Fruit fly (Drosophila melanogaster) whole organism, embryonic: ENCODE results near the gene CycG.

Experiments used
- CG10209 ChIP-seq: fragments of 200-800 bp; sonication (Bioruptor generic); optimal IDR thresholded peaks from 3 replicates; lab custom pipeline; 2017; ENCODE audit warnings: missing biosample characterization, mild to moderate bottlenecking, missing genetic modification characterization, missing genetic modification reagents
- CG1024 ChIP-seq: fragments of 200-800 bp; sonication (Bioruptor generic); IDR thresholded peaks from 2 replicates; pipeline ENCODE4 v1.3.6; 2022; ENCODE audit warnings: missing biosample characterization, missing genetic modification characterization
- CG10274 ChIP-seq: fragments of 200-800 bp; sonication (Bioruptor generic); optimal IDR thresholded peaks from 3 replicates; lab custom pipeline; 2017; ENCODE audit warnings: missing biosample characterization, mild to moderate bottlenecking, missing genetic modification characterization
- CG12071 ChIP-seq: fragments of 200-800 bp; sonication (Bioruptor generic); optimal IDR thresholded peaks from 3 replicates; lab custom pipeline; 2018; ENCODE audit warnings: missing biosample characterization, mild to moderate bottlenecking, missing genetic modification characterization
- CG12219 ChIP-seq: fragments of 200-800 bp; sonication (Bioruptor generic); optimal IDR thresholded peaks from 3 replicates; lab custom pipeline; 2018; ENCODE audit warnings: missing biosample characterization, mild to moderate bottlenecking, missing genetic modification characterization
- CG12299 ChIP-seq: fragments of 200-800 bp; sonication (Bioruptor generic); optimal IDR thresholded peaks from 2 replicates; lab custom pipeline; 2018; ENCODE audit warnings: missing biosample characterization, mild to moderate bottlenecking, missing genetic modification characterization
- CG14014 ChIP-seq: fragments of 200-800 bp; sonication (Bioruptor generic); IDR thresholded peaks from 2 replicates; pipeline ENCODE4 v1.3.6; 2022; ENCODE audit warnings: missing biosample characterization, missing genetic modification characterization
- CG14050 ChIP-seq: fragments of 200-800 bp; sonication (Bioruptor generic); IDR thresholded peaks from 3 replicates; pipeline ENCODE4 v1.3.6; 2022; ENCODE audit warnings: missing biosample characterization, missing genetic modification characterization
- CG15073 ChIP-seq: fragments of 200-800 bp; sonication (Bioruptor generic); optimal IDR thresholded peaks from 2 replicates; lab custom pipeline; 2016; ENCODE audit warnings: missing biosample characterization, missing genetic modification characterization
- CG15514 ChIP-seq: fragments of 200-800 bp; sonication (Bioruptor generic); optimal IDR thresholded peaks from 3 replicates; lab custom pipeline; 2017; ENCODE audit warnings: missing biosample characterization, missing genetic modification characterization, mild to moderate bottlenecking, moderate library complexity, missing genetic modification reagents
- CG15696 ChIP-seq: fragments of 200-800 bp; sonication (Bioruptor generic); optimal IDR thresholded peaks from 2 replicates; lab custom pipeline; 2019; ENCODE audit warnings: missing biosample characterization, mild to moderate bottlenecking, missing genetic modification characterization, moderate library complexity
- CG17385 ChIP-seq: fragments of 200-800 bp; sonication (Bioruptor generic); optimal IDR thresholded peaks from 3 replicates; lab custom pipeline; 2018; ENCODE audit warnings: missing biosample characterization, mild to moderate bottlenecking, missing genetic modification characterization
- CG18011 ChIP-seq: fragments of 200-800 bp; sonication (Bioruptor generic); optimal IDR thresholded peaks from 2 replicates; lab custom pipeline; 2017; ENCODE audit warnings: missing biosample characterization, missing genetic modification characterization, mild to moderate bottlenecking, moderate library complexity, missing genotype
- CG7271 ChIP-seq: fragments of 200-800 bp; sonication (Bioruptor generic); optimal IDR thresholded peaks from 2 replicates; lab custom pipeline; 2018; ENCODE audit warnings: missing biosample characterization, mild to moderate bottlenecking, missing genetic modification characterization, moderate library complexity
- CG9609 ChIP-seq: fragments of 200-800 bp; sonication (Bioruptor generic); optimal IDR thresholded peaks from 3 replicates; lab custom pipeline; 2016; ENCODE audit warnings: missing biosample characterization, missing genetic modification characterization
- Dad ChIP-seq: fragments of 200-800 bp; sonication (Bioruptor generic); optimal IDR thresholded peaks from 3 replicates; lab custom pipeline; 2016; ENCODE audit warnings: missing biosample characterization, missing genetic modification characterization
- Dbx ChIP-seq: fragments of 200-800 bp; sonication (Bioruptor generic); IDR thresholded peaks from 3 replicates; pipeline ENCODE4 v1.3.6; 2022; ENCODE audit warnings: missing biosample characterization, missing genetic modification characterization
- Gug ChIP-seq: fragments of 200-800 bp; sonication (Bioruptor generic); IDR thresholded peaks from 4 replicates; pipeline ENCODE4 v1.3.6; 2022; ENCODE audit warnings: missing biosample characterization, missing genetic modification characterization
- HHEX ChIP-seq: fragments of 200-800 bp; sonication (Bioruptor generic); optimal IDR thresholded peaks from 3 replicates; lab custom pipeline; 2017; ENCODE audit warnings: missing biosample characterization, mild to moderate bottlenecking, missing genetic modification characterization, missing genetic modification reagents
- Hr51 ChIP-seq, 2 experiments: fragments of 200-800 bp; sonication (Bioruptor generic); optimal IDR thresholded peaks; 2 replicates in 1 of 2; 3 replicates in 1 of 2; lab custom pipeline; 2016 to 2018; ENCODE audit warnings: missing biosample characterization in 2 of 2, missing genetic modification characterization in 2 of 2, mild to moderate bottlenecking in 1 of 2, moderate library complexity in 1 of 2
- Lim3 ChIP-seq: fragments of 200-800 bp; sonication (Bioruptor generic); IDR thresholded peaks from 2 replicates; pipeline ENCODE4 v1.3.6; 2022; ENCODE audit warnings: missing biosample characterization, missing genetic modification characterization
- Nf-YB ChIP-seq: fragments of 200-800 bp; sonication (Bioruptor generic); optimal IDR thresholded peaks from 3 replicates; lab custom pipeline; 2019; ENCODE audit warnings: missing biosample characterization, mild to moderate bottlenecking, missing genetic modification characterization, moderate library complexity
- Nf-YC ChIP-seq: fragments of 200-800 bp; optimal IDR thresholded peaks from 3 replicates; lab custom pipeline; 2019; ENCODE audit warnings: missing biosample characterization, mild to moderate bottlenecking, missing genetic modification characterization, moderate library complexity
- Sox102F ChIP-seq: fragments of 200-800 bp; sonication (Bioruptor generic); optimal IDR thresholded peaks from 2 replicates; lab custom pipeline; 2018; ENCODE audit warnings: missing biosample characterization, mild to moderate bottlenecking, missing genetic modification characterization, moderate library complexity
- Sry-β ChIP-seq: fragments of 200-800 bp; sonication (Bioruptor generic); optimal IDR thresholded peaks from 2 replicates; lab custom pipeline; 2018; ENCODE audit warnings: missing biosample characterization, mild to moderate bottlenecking, missing genetic modification characterization, moderate library complexity
- Trl ChIP-seq, 3 experiments: fragments of >200 bp in 2 of 3; fragments of 200-800 bp in 1 of 3; sonication (Bioruptor generic) in 1 of 3; optimal IDR thresholded peaks; 2 replicates in 1 of 3; 3 replicates in 2 of 3; lab custom pipeline; 2016 to 2017; ENCODE audit warnings: missing biosample characterization in 1 of 3, missing genetic modification characterization in 1 of 3
- Xrp1 ChIP-seq: fragments of 200-800 bp; sonication (Bioruptor generic); IDR thresholded peaks from 2 replicates; pipeline ENCODE4 v1.3.6; 2022; ENCODE audit warnings: missing biosample characterization, missing genetic modification characterization
- abd-A ChIP-seq: fragments of 200-800 bp; sonication (Bioruptor generic); optimal IDR thresholded peaks from 3 replicates; lab custom pipeline; 2019; ENCODE audit warnings: missing biosample characterization, mild to moderate bottlenecking, missing genetic modification characterization, moderate library complexity
- ap ChIP-seq: fragments of 200-800 bp; sonication (Bioruptor generic); IDR thresholded peaks from 2 replicates; pipeline ENCODE4 v1.3.6; 2022; ENCODE audit warnings: missing biosample characterization, missing genetic modification characterization
- bcd ChIP-seq: fragments of 200-800 bp; sonication (Bioruptor generic); optimal IDR thresholded peaks from 2 replicates; lab custom pipeline; 2017; ENCODE audit warnings: missing biosample characterization, mild to moderate bottlenecking, missing genetic modification characterization
- bsh ChIP-seq, 2 experiments: fragments of 200-800 bp; sonication (Bioruptor generic); optimal IDR thresholded peaks; 2 replicates each; lab custom pipeline; 2017 to 2018; ENCODE audit warnings: mild to moderate bottlenecking in 2 of 2, missing biosample characterization in 2 of 2, missing genetic modification characterization in 2 of 2, moderate library complexity in 1 of 2
- cad ChIP-seq: fragments of >200 bp; optimal IDR thresholded peaks from 2 replicates; lab custom pipeline; 2017; ENCODE audit warnings: missing biosample characterization, missing genetic modification characterization
- chif ChIP-seq, 2 experiments: fragments of 200-800 bp; sonication (Bioruptor generic); optimal IDR thresholded peaks; 3 replicates each; lab custom pipeline; 2016; ENCODE audit warnings: missing biosample characterization in 2 of 2, missing genetic modification characterization in 2 of 2
- disco-r ChIP-seq: fragments of 200-800 bp; sonication (Bioruptor generic); optimal IDR thresholded peaks from 2 replicates; lab custom pipeline; 2016; ENCODE audit warnings: missing biosample characterization, missing genetic modification characterization
- dpn ChIP-seq, 2 experiments: fragments of 200-800 bp; sonication (Bioruptor generic); optimal IDR thresholded peaks; 3 replicates each; lab custom pipeline; 2016; ENCODE audit warnings: missing biosample characterization in 2 of 2, missing genetic modification characterization in 2 of 2
- gcm ChIP-seq: fragments of 200-800 bp; sonication (Bioruptor generic); optimal IDR thresholded peaks from 2 replicates; lab custom pipeline; 2019; ENCODE audit warnings: missing biosample characterization, mild to moderate bottlenecking, missing genetic modification characterization, moderate library complexity
- ken ChIP-seq: fragments of 200-800 bp; sonication (Bioruptor generic); IDR thresholded peaks from 3 replicates; pipeline ENCODE4 v1.3.6; 2022; ENCODE audit warnings: missing biosample characterization, missing genetic modification characterization
- onecut ChIP-seq: fragments of 200-800 bp; sonication (Bioruptor generic); IDR thresholded peaks from 2 replicates; pipeline ENCODE4 v1.3.6; 2022; ENCODE audit warnings: missing biosample characterization, missing genetic modification characterization
- pan ChIP-seq, 4 experiments: fragments of >200 bp in 3 of 4; fragments of 200-800 bp in 1 of 4; sonication (Bioruptor generic) in 1 of 4; optimal IDR thresholded peaks in 3 of 4; IDR thresholded peaks in 1 of 4; 2 replicates each; pipeline versions ENCODE4 v1.3.6 to Lab custom; 2017 to 2022; ENCODE audit warnings: missing biosample characterization in 2 of 4, missing genetic modification characterization in 2 of 4, mixed read lengths in 1 of 4
- peb ChIP-seq: fragments of 200-800 bp; sonication (Bioruptor generic); IDR thresholded peaks from 2 replicates; pipeline ENCODE4 v1.3.6; 2022; ENCODE audit warnings: missing biosample characterization, missing genetic modification characterization
- phol ChIP-seq: fragments of 200-800 bp; sonication (Bioruptor generic); optimal IDR thresholded peaks from 3 replicates; lab custom pipeline; 2018; ENCODE audit warnings: missing biosample characterization, mild to moderate bottlenecking, missing genetic modification characterization, moderate library complexity
- sc ChIP-seq, 3 experiments: fragments of >200 bp in 2 of 3; fragments of 200-800 bp in 1 of 3; sonication (Bioruptor generic) in 1 of 3; optimal IDR thresholded peaks; 2 replicates in 2 of 3; 3 replicates in 1 of 3; lab custom pipeline; 2017; ENCODE audit warnings: mild to moderate bottlenecking in 1 of 3, missing biosample characterization in 1 of 3, missing genetic modification characterization in 1 of 3, missing genetic modification reagents in 1 of 3
- slp2 ChIP-seq: fragments of 200-800 bp; sonication (Bioruptor generic); optimal IDR thresholded peaks from 2 replicates; lab custom pipeline; 2016; ENCODE audit warnings: missing biosample characterization, missing genetic modification characterization
- sug ChIP-seq: fragments of 200-800 bp; optimal IDR thresholded peaks from 2 replicates; lab custom pipeline; 2019; ENCODE audit warnings: missing biosample characterization, mild to moderate bottlenecking, missing genetic modification characterization, moderate library complexity
- trem ChIP-seq: fragments of 200-800 bp; optimal IDR thresholded peaks from 3 replicates; lab custom pipeline; 2019; ENCODE audit warnings: missing biosample characterization, mild to moderate bottlenecking, missing genetic modification characterization, moderate library complexity
- unpg ChIP-seq: fragments of 200-800 bp; sonication (Bioruptor generic); optimal IDR thresholded peaks from 3 replicates; lab custom pipeline; 2018; ENCODE audit warnings: missing biosample characterization, mild to moderate bottlenecking, missing genetic modification characterization, moderate library complexity
- vvl ChIP-seq: fragments of 200-800 bp; sonication (Bioruptor generic); IDR thresholded peaks from 2 replicates; pipeline ENCODE4 v1.3.6; 2022; ENCODE audit warnings: missing biosample characterization, missing genetic modification characterization
- zfh2 ChIP-seq: fragments of 200-800 bp; sonication (Bioruptor generic); optimal IDR thresholded peaks from 2 replicates; lab custom pipeline; 2016; ENCODE audit warnings: missing biosample characterization, missing genetic modification characterization

CycG gene

DNA sequence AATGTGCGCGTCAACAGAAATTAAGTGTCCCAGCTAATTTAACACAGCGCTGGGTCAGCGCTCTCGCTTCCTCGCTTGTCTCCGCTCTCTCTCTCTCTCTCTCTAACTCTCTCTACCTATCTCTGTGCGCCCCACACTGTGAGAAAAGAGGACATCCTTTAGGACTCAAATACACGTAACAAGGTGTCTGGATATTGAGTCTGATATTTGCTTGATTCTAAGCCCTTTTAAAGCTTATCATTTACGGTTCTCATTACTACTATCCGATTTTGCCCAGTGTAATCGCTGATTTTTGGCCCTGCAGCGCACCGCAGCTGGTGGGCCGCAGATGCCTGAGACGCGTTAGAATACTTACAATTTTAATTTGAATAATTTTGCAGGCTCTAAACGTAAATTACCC lies 24.0 kb upstream of the CycG start (continued):
- TF ChIP-seq Trl (optimal IDR thresholded peaks at IDR 0.05; lab: Kevin White, UChicago) (no peak), Trl (GFP tag; optimal IDR thresholded peaks at IDR 0.05; lab: Kevin White, UChicago) (peak; percentile 8), pan (optimal IDR thresholded peaks at IDR 0.05; lab: Kevin White, UChicago) (no peak), pan (GFP tag; optimal IDR thresholded peaks at IDR 0.05 in 1 of 2, IDR thresholded peaks at IDR 0.05 in 1 of 2) (peak in 1 of 2 experiments; percentile 25), bsh (GFP tag; optimal IDR thresholded peaks at IDR 0.05; lab: Kevin White, UChicago) (no peak), bcd (GFP tag; lab: Kevin White, UChicago) (peak; percentile 20), peb (GFP tag; lab: Robert Waterston, UW) (no peak), Sox102F (GFP tag; lab: Kevin White, UChicago) (peak; percentile 22), chif (GFP tag; optimal IDR thresholded peaks at IDR 0.05; lab: Kevin White, UChicago) (no peak), CG7271 (no peak), zfh2 (GFP tag; lab: Kevin White, UChicago) (peak; percentile 12), Sry-β (GFP tag; lab: Kevin White, UChicago) (no peak), cad (GFP tag; lab: Kevin White, UChicago) (no peak), sc (optimal IDR thresholded peaks at IDR 0.05; lab: Kevin White, UChicago) (no peak), sc (GFP tag; optimal IDR thresholded peaks at IDR 0.05; lab: Kevin White, UChicago) (no peak), gcm (GFP tag; lab: Kevin White, UChicago) (no peak), Lim3 (GFP tag; lab: Robert Waterston, UW) (no peak), Gug (GFP tag; lab: Robert Waterston, UW) (peak; percentile 30; the same call in 1 of the 4 replicates), CG10209 (peak; percentile 12), CG14050 (0 out of 3 replicates have a peak, but pooled peaks have one; percentile 41), CG9609 (peak; percentile 34), unpg (GFP tag; lab: Kevin White, UChicago) (no peak), CG12219 (GFP tag; lab: Kevin White, UChicago) (peak; percentile 17), sug (tag; lab: Kevin White, UChicago) (peak; percentile 3), Hr51 (GFP tag; optimal IDR thresholded peaks at IDR 0.05; lab: Kevin White, UChicago) (peak in 1 of 2 experiments; percentile 63), HHEX (GFP tag; lab: Kevin White, UChicago) (peak; percentile 45), CG12071 (GFP tag; lab: Kevin White, UChicago) (no peak), Dbx (GFP tag; lab: Robert Waterston, UW) (peak; percentile 41; the same call in 1 of the 3 replicates), ken (GFP tag; lab: Robert Waterston, UW) (no peak), trem (no peak), disco-r (no peak), ap (0 out of 2 replicates have a peak, but pooled peaks have one; percentile 36), Nf-YB (no peak), dpn (GFP tag; optimal IDR thresholded peaks at IDR 0.05; lab: Kevin White, UChicago) (peak; percentile 43 to 44), Nf-YC (tag; lab: Kevin White, UChicago) (no peak), CG1024 (no peak), vvl (peak; percentile 32; the same call in 1 of the 2 replicates), abd-A (tag; lab: Kevin White, UChicago) (no peak), CG14014 (GFP tag; lab: Robert Waterston, UW) (peak; percentile 73), CG15696 (tag; lab: Kevin White, UChicago) (peak; percentile 9), CG18011 (GFP tag; lab: Kevin White, UChicago) (no peak), phol (tag; lab: Kevin White, UChicago) (peak; percentile 13), CG17385 (GFP tag; lab: Kevin White, UChicago) (peak; percentile 37), Xrp1 (no peak), CG10274 (GFP tag; lab: Kevin White, UChicago) (no peak), Dad (peak; percentile 9), CG15073 (GFP tag; lab: Kevin White, UChicago) (no peak), CG12299 (tag; lab: Kevin White, UChicago) (no peak), CG15514 (GFP tag; lab: Kevin White, UChicago) (peak; percentile 41), slp2 (no peak), onecut (peak; percentile 23; the same call in 1 of the 2 replicates)
